Worm (Caenorhabditis elegans): ENCODE measurements around the gene ced-8.
"Not testable (repeated sequence)": the region's sequence is repeated elsewhere in the genome, so short reads cannot be mapped to it uniquely, and the experiment has no call there.

Gene ced-8

DNA sequence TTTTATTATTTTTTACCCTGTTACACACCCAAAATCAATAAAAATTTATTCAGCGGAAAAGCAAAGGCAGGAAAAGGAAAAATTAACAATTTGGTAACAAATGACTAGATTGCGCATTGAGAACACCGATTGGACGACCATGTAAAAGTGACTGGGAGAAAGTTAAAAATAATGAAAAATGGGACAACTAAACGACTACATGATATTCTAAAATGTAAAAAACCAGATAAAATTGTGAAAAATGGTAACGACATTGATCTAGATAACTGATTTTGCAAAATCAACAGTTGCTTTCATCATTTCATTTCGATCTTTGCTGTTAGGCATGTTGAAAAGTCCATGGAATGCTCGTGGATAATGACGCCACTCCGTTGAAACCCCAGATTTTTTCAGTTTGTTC lies 43.1 kb upstream of the ced-8 start:
- TF ChIP-seq chd-7 (tag; optimal IDR thresholded peaks at IDR 0.05) (no peak), lag-1 (GFP tag; IDR thresholded peaks at IDR 0.05) (no peak), F55B11.4 (tag; optimal IDR thresholded peaks at IDR 0.05; ENCODE audit: borderline replicate concordance, insufficient read depth) (no peak), bed-2 (GFP tag; IDR thresholded peaks at IDR 0.05) (no peak), snpc-1.3 (tag; optimal IDR thresholded peaks at IDR 0.05; ENCODE audit: insufficient read depth) (no peak), lsy-27 (tag; optimal IDR thresholded peaks at IDR 0.05; ENCODE audit: borderline replicate concordance, insufficient read depth) (no peak), F57A8.1 (GFP tag; optimal IDR thresholded peaks at IDR 0.05) (no peak), madf-10 (tag; optimal IDR thresholded peaks at IDR 0.05) (no peak), Y53G8AR.9 (GFP tag; conservative IDR thresholded peaks at IDR 0.05) (no peak), hmg-1.2 (GFP tag; IDR thresholded peaks at IDR 0.05) (no peak), T07F8.4 (tag; optimal IDR thresholded peaks at IDR 0.05) (no peak), ccch-3 (GFP tag; optimal IDR thresholded peaks at IDR 0.05) (no peak), atf-7 (tag; optimal IDR thresholded peaks at IDR 0.05) (no peak), sptf-2 (GFP tag; optimal IDR thresholded peaks at IDR 0.05) (no peak), nhr-90 (tag; optimal IDR thresholded peaks at IDR 0.05) (no peak), fkh-3 (tag; optimal IDR thresholded peaks at IDR 0.05) (no peak), efl-1 (GFP tag; optimal IDR thresholded peaks at IDR 0.05) (no peak), B0035.1 (tag; optimal IDR thresholded peaks at IDR 0.05) (no peak)

- peak; percentile 44; the same call in 1 of the 2 replicates for TF ChIP-seq hmg-1.2 (GFP tag; IDR thresholded peaks at IDR 0.05)
- TF ChIP-seq pbrm-1 (GFP tag; IDR thresholded peaks at IDR 0.05) = 0 out of 2 replicates have a peak, but pooled peaks have one; percentile 38
- 0 out of 2 replicates have a peak, but pooled peaks have one; percentile 41 for TF ChIP-seq Y56A3A.18 (GFP tag; IDR thresholded peaks at IDR 0.05)
- 0 out of 2 replicates have a peak, but pooled peaks have one; percentile 9 for TF ChIP-seq D2030.7 (GFP tag; IDR thresholded peaks at IDR 0.05)
- TF ChIP-seq lin-26 (GFP tag; IDR thresholded peaks at IDR 0.05) = peak; percentile 54; the same call in 1 of the 2 replicates
- peak; percentile 72 for TF ChIP-seq tbp1 (GFP tag; optimal IDR thresholded peaks at IDR 0.05)
- peak; percentile 31 for TF ChIP-seq B0261.1 (tag; optimal IDR thresholded peaks at IDR 0.05)
- not testable (repeated sequence) for TF ChIP-seq rpc-1 (optimal IDR thresholded peaks at IDR 0.05)
- TF ChIP-seq rpc-1 (tag; optimal IDR thresholded peaks at IDR 0.05) = peak; percentile 42
Observed at ce11 chrX:8458917-8459316, 42.2 kb upstream of the ced-8 start.

ce11 chrX:8457314-8457713 lies 40.6 kb upstream of the ced-8 start, which contains the start of gene F16F9.3:
TSS of gene F16F9.3 (plus strand) at chrX:8457614.
- no peak for TF ChIP-seq F22D6.2 (tag; optimal IDR thresholded peaks at IDR 0.05)
- no peak for TF ChIP-seq pbrm-1 (GFP tag; IDR thresholded peaks at IDR 0.05)

DNA sequence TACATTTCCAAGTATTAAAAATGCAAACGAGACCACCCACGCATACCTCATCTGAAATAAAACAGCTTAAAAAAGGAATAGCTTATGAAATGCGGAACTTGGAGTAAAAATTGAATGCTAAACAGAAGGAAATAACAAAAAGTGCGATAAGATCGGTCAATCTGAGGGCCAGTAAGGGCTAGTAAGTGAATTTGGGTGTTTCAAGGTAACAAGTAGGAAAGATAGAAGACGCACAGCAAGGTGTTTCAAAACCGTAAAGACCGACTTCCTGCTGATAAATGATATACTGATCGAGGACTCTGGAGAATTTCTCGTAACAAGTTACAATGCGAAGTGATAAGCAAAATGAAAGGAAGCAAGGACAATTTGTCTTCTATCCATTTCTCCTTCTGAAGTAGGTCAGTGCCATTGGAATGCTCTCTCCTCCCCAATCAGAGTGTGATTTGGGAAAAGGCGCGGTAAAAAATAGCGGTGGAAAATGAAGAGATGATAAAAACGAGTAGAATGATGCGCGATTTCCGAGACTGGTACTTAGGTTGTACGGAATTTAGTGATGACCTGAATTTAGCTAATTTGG lies 39.0 kb upstream of the ced-8 start, which contains the start of gene dpy-6:
TSS of gene dpy-6 (minus strand) at position 51 of the 577 bp plus-strand sequence.
- TF ChIP-seq madf-8 (GFP tag; conservative IDR thresholded peaks at IDR 0.05) (no peak), aptf-3 (GFP tag; IDR thresholded peaks at IDR 0.05) (no peak), unc-130 (GFP tag; optimal IDR thresholded peaks at IDR 0.05) (no peak), F10E7.11 (tag; optimal IDR thresholded peaks at IDR 0.05) (no peak), egrh-3 (GFP tag; IDR thresholded peaks at IDR 0.05) (no peak), ceh-100 (GFP tag; IDR thresholded peaks at IDR 0.05) (no peak), bed-1 (GFP tag; IDR thresholded peaks at IDR 0.05) (no peak), ekl-4 (GFP tag; IDR thresholded peaks at IDR 0.05) (no peak), hsf-1 (GFP tag; IDR thresholded peaks at IDR 0.05) (no peak), ztf-18 (tag; optimal IDR thresholded peaks at IDR 0.05) (no peak), attf-6 (GFP tag; IDR thresholded peaks at IDR 0.05) (no peak), ceh-27 (GFP tag; optimal IDR thresholded peaks at IDR 0.05) (no peak), T26A5.8 (tag; optimal IDR thresholded peaks at IDR 0.05) (no peak), F57A8.1 (GFP tag; optimal IDR thresholded peaks at IDR 0.05) (no peak)

Data from whole organism, young adult.